Fruit fly (Drosophila melanogaster) whole organism, prepupa: ENCODE measurements around the gene CG8119.

Experiments
- Blimp-1 ChIP-seq: fragments of 200-800 bp; sonication (Bioruptor generic); optimal IDR thresholded peaks from 3 replicates; lab custom pipeline; 2017; ENCODE audit warnings: missing biosample characterization, missing genetic modification characterization, mild to moderate bottlenecking, moderate library complexity, missing genetic modification reagents
- CG10631 ChIP-seq: fragments of 200-800 bp; sonication (Bioruptor generic); optimal IDR thresholded peaks from 2 replicates; lab custom pipeline; 2016; ENCODE audit warnings: missing biosample characterization, missing genetic modification characterization
- CG11294 ChIP-seq: fragments of 200-800 bp; sonication (Bioruptor generic); IDR thresholded peaks from 2 replicates; pipeline ENCODE4 v1.3.6; 2022; ENCODE audit warnings: missing biosample characterization, missing genetic modification characterization
- CG11762 ChIP-seq: fragments of 200-800 bp; sonication (Bioruptor generic); optimal IDR thresholded peaks from 3 replicates; lab custom pipeline; 2016; ENCODE audit warnings: missing biosample characterization, missing genetic modification characterization; ENCODE audit not compliant: insufficient read depth
- CG11902 ChIP-seq: fragments of 200-800 bp; sonication (Bioruptor generic); optimal IDR thresholded peaks from 3 replicates; lab custom pipeline; 2016; ENCODE audit warnings: missing biosample characterization, missing genetic modification characterization
- CG15336 ChIP-seq: fragments of 200-800 bp; sonication (Bioruptor generic); IDR thresholded peaks from 2 replicates; pipeline ENCODE4 v1.3.6; 2022; ENCODE audit warnings: missing biosample characterization, missing genetic modification characterization
- CG1621 ChIP-seq: fragments of 200-800 bp; sonication (Bioruptor generic); optimal IDR thresholded peaks from 3 replicates; lab custom pipeline; 2018; ENCODE audit warnings: missing biosample characterization, mild to moderate bottlenecking, missing genetic modification characterization
- CG16779 ChIP-seq: fragments of 200-800 bp; sonication (Bioruptor generic); optimal IDR thresholded peaks from 3 replicates; lab custom pipeline; 2017; ENCODE audit warnings: missing biosample characterization, mild to moderate bottlenecking, missing genetic modification characterization
- CG31627 ChIP-seq: fragments of 200-800 bp; sonication (Bioruptor generic); optimal IDR thresholded peaks from 3 replicates; lab custom pipeline; 2016; ENCODE audit warnings: missing biosample characterization, missing genetic modification characterization
- CG32006 ChIP-seq: fragments of 200-800 bp; sonication (Bioruptor generic); optimal IDR thresholded peaks from 3 replicates; lab custom pipeline; 2017; ENCODE audit warnings: missing biosample characterization, mild to moderate bottlenecking, missing genetic modification characterization
- CG34406 ChIP-seq: fragments of 200-800 bp; sonication (Bioruptor generic); optimal IDR thresholded peaks from 3 replicates; lab custom pipeline; 2016; ENCODE audit warnings: missing biosample characterization, missing genetic modification characterization
- CG3919 ChIP-seq: fragments of 200-800 bp; sonication (Bioruptor generic); optimal IDR thresholded peaks from 3 replicates; lab custom pipeline; 2016; ENCODE audit warnings: missing biosample characterization, missing genetic modification characterization
- CG4318 ChIP-seq: fragments of 200-800 bp; sonication (Bioruptor generic); optimal IDR thresholded peaks from 3 replicates; lab custom pipeline; 2017; ENCODE audit warnings: missing biosample characterization, mild to moderate bottlenecking, missing genetic modification characterization
- CG6163 ChIP-seq: fragments of 200-800 bp; sonication (Bioruptor generic); IDR thresholded peaks from 3 replicates; pipeline ENCODE4 v1.3.6; 2022; ENCODE audit warnings: missing biosample characterization, missing genetic modification characterization
- CG6276 ChIP-seq: fragments of 200-800 bp; sonication (Bioruptor generic); optimal IDR thresholded peaks from 2 replicates; lab custom pipeline; 2017; ENCODE audit warnings: missing biosample characterization, mild to moderate bottlenecking, missing genetic modification characterization
- CG6792 ChIP-seq: fragments of 200-800 bp; sonication (Bioruptor generic); optimal IDR thresholded peaks from 3 replicates; lab custom pipeline; 2016; ENCODE audit warnings: missing biosample characterization, missing genetic modification characterization
- CG6808 ChIP-seq: fragments of 200-800 bp; sonication (Bioruptor generic); optimal IDR thresholded peaks from 3 replicates; lab custom pipeline; 2017; ENCODE audit warnings: missing biosample characterization, missing genetic modification characterization, mild to moderate bottlenecking, moderate library complexity, missing genetic modification reagents
- CG7368 ChIP-seq: fragments of 200-800 bp; sonication (Bioruptor generic); optimal IDR thresholded peaks from 3 replicates; lab custom pipeline; 2016; ENCODE audit warnings: missing biosample characterization, missing genetic modification characterization
- CG8119 ChIP-seq: fragments of 200-800 bp; sonication (Bioruptor generic); IDR thresholded peaks from 3 replicates; pipeline ENCODE4 v1.3.6; 2022; ENCODE audit warnings: missing biosample characterization, missing genetic modification characterization
- CG8632 ChIP-seq: fragments of 200-800 bp; sonication (Bioruptor generic); optimal IDR thresholded peaks from 3 replicates; lab custom pipeline; 2016; ENCODE audit warnings: missing biosample characterization, missing genetic modification characterization
- CG9139 ChIP-seq: fragments of 200-800 bp; sonication (Bioruptor generic); optimal IDR thresholded peaks from 3 replicates; lab custom pipeline; 2017; ENCODE audit warnings: missing biosample characterization, mild to moderate bottlenecking, missing genetic modification characterization
- Eip75B ChIP-seq: fragments of 200-800 bp; sonication (Bioruptor generic); optimal IDR thresholded peaks from 3 replicates; lab custom pipeline; 2016; ENCODE audit warnings: missing biosample characterization, missing genetic modification characterization
- Eip78C ChIP-seq: fragments of 200-800 bp; sonication (Bioruptor generic); peaks from one replicate; lab custom pipeline; 2016; ENCODE audit warnings: missing biosample characterization, missing genetic modification characterization
- Eip93F ChIP-seq: fragments of 200-800 bp; sonication (Bioruptor generic); optimal IDR thresholded peaks from 2 replicates; lab custom pipeline; 2016; ENCODE audit warnings: missing biosample characterization, mild to moderate bottlenecking, missing genetic modification characterization
- Ets21C ChIP-seq: fragments of 200-800 bp; sonication (Bioruptor generic); optimal IDR thresholded peaks from 3 replicates; lab custom pipeline; 2016; ENCODE audit warnings: missing biosample characterization, missing genetic modification characterization
- Ets96B ChIP-seq: fragments of 200-800 bp; optimal IDR thresholded peaks from 2 replicates; lab custom pipeline; 2019; ENCODE audit warnings: missing biosample characterization, mild to moderate bottlenecking, missing genetic modification characterization, moderate library complexity
- Gug ChIP-seq: fragments of 200-800 bp; sonication (Bioruptor generic); IDR thresholded peaks from 2 replicates; pipeline ENCODE4 v1.3.6; 2022; ENCODE audit warnings: missing biosample characterization, missing genetic modification characterization
- Hr38 ChIP-seq: sonication (Bioruptor generic); optimal IDR thresholded peaks from 2 replicates; lab custom pipeline; 2016; ENCODE audit warnings: missing biosample characterization, missing genetic modification characterization
- Hr39 ChIP-seq: fragments of 200-800 bp; sonication (Bioruptor generic); optimal IDR thresholded peaks from 2 replicates; lab custom pipeline; 2016; ENCODE audit warnings: missing biosample characterization, missing genetic modification characterization
- Hr4 ChIP-seq: fragments of 200-800 bp; sonication (Bioruptor generic); optimal IDR thresholded peaks from 3 replicates; lab custom pipeline; 2016; ENCODE audit warnings: missing biosample characterization, missing genetic modification characterization
- Lpt ChIP-seq: fragments of 200-800 bp; sonication (Bioruptor generic); optimal IDR thresholded peaks from 3 replicates; lab custom pipeline; 2016; ENCODE audit warnings: missing biosample characterization, missing genetic modification characterization
- Met ChIP-seq: fragments of 200-800 bp; sonication (Bioruptor generic); optimal IDR thresholded peaks from 3 replicates; lab custom pipeline; 2016; ENCODE audit warnings: missing biosample characterization, missing genetic modification characterization
- OdsH ChIP-seq: fragments of 200-800 bp; sonication (Bioruptor generic); optimal IDR thresholded peaks from 3 replicates; lab custom pipeline; 2016; ENCODE audit warnings: missing biosample characterization, missing genetic modification characterization
- Smox ChIP-seq: fragments of 200-800 bp; sonication (Bioruptor generic); optimal IDR thresholded peaks from 3 replicates; lab custom pipeline; 2016; ENCODE audit warnings: missing biosample characterization, missing genetic modification characterization
- Sox14 ChIP-seq: fragments of 200-800 bp; sonication (Bioruptor generic); optimal IDR thresholded peaks from 3 replicates; lab custom pipeline; 2016; ENCODE audit warnings: missing biosample characterization, missing genetic modification characterization
- Sox15 ChIP-seq: fragments of 200-800 bp; sonication (Bioruptor generic); optimal IDR thresholded peaks from 3 replicates; lab custom pipeline; 2016; ENCODE audit warnings: missing biosample characterization, missing genetic modification characterization
- achi ChIP-seq: fragments of 200-800 bp; sonication (Bioruptor generic); optimal IDR thresholded peaks from 3 replicates; lab custom pipeline; 2016; ENCODE audit warnings: missing biosample characterization, missing genetic modification characterization
- acj6 ChIP-seq: fragments of 200-800 bp; sonication (Bioruptor generic); optimal IDR thresholded peaks from 3 replicates; lab custom pipeline; 2016; ENCODE audit warnings: missing biosample characterization, missing genetic modification characterization
- cyc ChIP-seq: fragments of 200-800 bp; sonication (Bioruptor generic); optimal IDR thresholded peaks from 3 replicates; lab custom pipeline; 2016; ENCODE audit warnings: missing biosample characterization, missing genetic modification characterization
- dac ChIP-seq: fragments of 200-800 bp; sonication (Bioruptor generic); optimal IDR thresholded peaks from 2 replicates; lab custom pipeline; 2017; ENCODE audit warnings: missing biosample characterization, mild to moderate bottlenecking, missing genetic modification characterization
- eg ChIP-seq: fragments of 200-800 bp; sonication (Bioruptor generic); IDR thresholded peaks from 3 replicates; pipeline ENCODE4 v1.3.6; 2022; ENCODE audit warnings: missing biosample characterization, missing genetic modification characterization
- esn ChIP-seq: fragments of 200-800 bp; sonication (Bioruptor generic); optimal IDR thresholded peaks from 2 replicates; lab custom pipeline; 2016; ENCODE audit warnings: missing biosample characterization, mild to moderate bottlenecking, missing genetic modification characterization, moderate library complexity
- fd59A ChIP-seq: fragments of 200-800 bp; sonication (Bioruptor generic); optimal IDR thresholded peaks from 2 replicates; lab custom pipeline; 2017; ENCODE audit warnings: missing biosample characterization, mild to moderate bottlenecking, missing genetic modification characterization, missing genetic modification reagents
- fd85E ChIP-seq: fragments of 200-800 bp; sonication (Bioruptor generic); optimal IDR thresholded peaks from 3 replicates; lab custom pipeline; 2016; ENCODE audit warnings: missing biosample characterization, missing genetic modification characterization
- lz ChIP-seq: fragments of 200-800 bp; sonication (Bioruptor generic); optimal IDR thresholded peaks from 3 replicates; lab custom pipeline; 2016; ENCODE audit warnings: missing biosample characterization, missing genetic modification characterization
- net ChIP-seq: fragments of 200-800 bp; sonication (Bioruptor generic); optimal IDR thresholded peaks from 3 replicates; lab custom pipeline; 2016; ENCODE audit warnings: missing biosample characterization, missing genetic modification characterization
- pdm3 ChIP-seq: fragments of 200-800 bp; sonication (Bioruptor generic); optimal IDR thresholded peaks from 3 replicates; lab custom pipeline; 2016; ENCODE audit warnings: missing biosample characterization, missing genetic modification characterization
- salr ChIP-seq, 2 experiments: fragments of 200-800 bp; sonication (Bioruptor generic); optimal IDR thresholded peaks; 3 replicates each; lab custom pipeline; 2016 to 2018; ENCODE audit warnings: missing biosample characterization in 2 of 2, missing genetic modification characterization in 2 of 2, mild to moderate bottlenecking in 1 of 2
- svp ChIP-seq: fragments of 200-800 bp; sonication (Bioruptor generic); peaks from one replicate; lab custom pipeline; 2016; ENCODE audit warnings: missing biosample characterization, missing genetic modification characterization
- topi ChIP-seq: fragments of 200-800 bp; sonication (Bioruptor generic); optimal IDR thresholded peaks from 3 replicates; lab custom pipeline; 2016; ENCODE audit warnings: missing biosample characterization, missing genetic modification characterization
- vri ChIP-seq: fragments of 200-800 bp; sonication (Bioruptor generic); optimal IDR thresholded peaks from 3 replicates; lab custom pipeline; 2016; ENCODE audit warnings: missing biosample characterization, mild to moderate bottlenecking, missing genetic modification characterization

Gene CG8119

dm6 chrX:15662285-15662684, at the start of gene CG8119:
Gene CG8119, plus strand, starts transcription at chrX:15662585.
- TF ChIP-seq CG11902 (GFP tag; lab: Kevin White, UChicago) (no peak), Eip93F (GFP tag; lab: Kevin White, UChicago) (no peak), dac (GFP tag; lab: Kevin White, UChicago) (no peak), Hr38 (GFP tag; lab: Kevin White, UChicago) (no peak), CG32006 (GFP tag; lab: Kevin White, UChicago) (no peak)

- TF ChIP-seq cyc (peak; percentile 62), CG6276 (GFP tag; lab: Kevin White, UChicago) (peak; percentile 53), CG9139 (GFP tag; lab: Kevin White, UChicago) (no peak), CG1621 (no peak), CG7368 (GFP tag; lab: Kevin White, UChicago) (no peak), Sox14 (GFP tag; lab: Kevin White, UChicago) (peak; percentile 45), CG6163 (GFP tag; lab: Robert Waterston, UW) (peak; percentile 74), CG15336 (GFP tag; lab: Robert Waterston, UW) (peak; percentile 74), vri (GFP tag; lab: Kevin White, UChicago) (no peak), CG34406 (GFP tag; lab: Kevin White, UChicago) (peak; percentile 42), net (peak; percentile 47), pdm3 (peak; percentile 66), Eip78C (peak; percentile 72), CG4318 (peak; percentile 31), esn (GFP tag; lab: Kevin White, UChicago) (peak; percentile 64), Sox15 (GFP tag; lab: Kevin White, UChicago) (no peak), eg (GFP tag; lab: Robert Waterston, UW) (peak; percentile 76), Hr4 (GFP tag; lab: Kevin White, UChicago) (peak; percentile 61), svp (GFP tag; lab: Kevin White, UChicago) (peak; percentile 66), OdsH (GFP tag; lab: Kevin White, UChicago) (peak; percentile 61), salr (GFP tag; optimal IDR thresholded peaks at IDR 0.05; lab: Kevin White, UChicago) (peak in 1 of 2 experiments; percentile 50), Ets96B (peak; percentile 47), topi (GFP tag; lab: Kevin White, UChicago) (peak; percentile 58), Eip75B (GFP tag; lab: Kevin White, UChicago) (peak; percentile 31), Met (GFP tag; lab: Kevin White, UChicago) (peak; percentile 70), Blimp-1 (GFP tag; lab: Kevin White, UChicago) (no peak), Hr39 (GFP tag; lab: Kevin White, UChicago) (peak; percentile 60), Smox (GFP tag; lab: Kevin White, UChicago) (peak; percentile 46), CG6808 (GFP tag; lab: Kevin White, UChicago) (no peak), lz (peak; percentile 63), fd59A (GFP tag; lab: Kevin White, UChicago) (no peak), fd85E (GFP tag; lab: Kevin White, UChicago) (no peak), CG11294 (peak; percentile 40), Ets21C (GFP tag; lab: Kevin White, UChicago) (peak; percentile 37), CG31627 (GFP tag; lab: Kevin White, UChicago) (peak; percentile 69), CG32006 (GFP tag; lab: Kevin White, UChicago) (peak; percentile 71), dac (GFP tag; lab: Kevin White, UChicago) (peak; percentile 4), achi (GFP tag; lab: Kevin White, UChicago) (peak; percentile 55), CG8632 (GFP tag; lab: Kevin White, UChicago) (peak; percentile 19), acj6 (peak; percentile 49), Gug (GFP tag; lab: Robert Waterston, UW) (peak; percentile 77), CG16779 (no peak), CG11762 (GFP tag; lab: Kevin White, UChicago) (no peak), CG6792 (peak; percentile 3), CG10631 (peak; percentile 53), CG3919 (GFP tag; lab: Kevin White, UChicago) (peak; percentile 55), Lpt (GFP tag; lab: Kevin White, UChicago) (peak; percentile 61), CG8119 (peak; percentile 69)
Observed at dm6 chrX:15615426-15615825, 47.0 kb upstream of the CG8119 start.
